Fruit fly (Drosophila melanogaster) whole organism, wandering third instar larva: ENCODE measurements around the gene CG10376.
A peak's percentile ranks its signal among the peaks of the same experiment; 100 is the strongest.

Experiments
- Abd-B ChIP-seq: fragments of >200 bp; optimal IDR thresholded peaks from 2 replicates; lab custom pipeline; 2017; ENCODE audit warnings: missing biosample characterization, missing genetic modification characterization
- CG32264 ChIP-seq: fragments of 200-800 bp; sonication (Bioruptor generic); optimal IDR thresholded peaks from 2 replicates; lab custom pipeline; 2016; ENCODE audit warnings: missing biosample characterization, missing genetic modification characterization
- CG9705 ChIP-seq: fragments of 200-800 bp; sonication (Bioruptor generic); optimal IDR thresholded peaks from 2 replicates; lab custom pipeline; 2018; ENCODE audit warnings: missing biosample characterization, mild to moderate bottlenecking, missing genetic modification characterization
- CrebA ChIP-seq: fragments of 200-800 bp; sonication (Bioruptor generic); optimal IDR thresholded peaks from 2 replicates; lab custom pipeline; 2016; ENCODE audit warnings: missing biosample characterization, mild to moderate bottlenecking, missing genetic modification characterization, borderline replicate concordance
- Dfd ChIP-seq: fragments of >200 bp; optimal IDR thresholded peaks from 2 replicates; lab custom pipeline; 2017; ENCODE audit warnings: missing biosample characterization, missing genetic modification characterization
- Dif ChIP-seq: fragments of 200-275, 200-300 bp; sonication (Bioruptor generic); optimal IDR thresholded peaks from 2 replicates; lab custom pipeline; 2018; ENCODE audit warnings: missing biosample characterization, missing genetic modification characterization; ENCODE audit not compliant: partially characterized antibody
- GATAd ChIP-seq: sonication (Bioruptor generic); optimal IDR thresholded peaks from 2 replicates; lab custom pipeline; 2016; ENCODE audit warnings: missing biosample characterization, missing genetic modification characterization
- HLH106 ChIP-seq: fragments of 200-800 bp; optimal IDR thresholded peaks from 3 replicates; lab custom pipeline; 2019; ENCODE audit warnings: missing biosample characterization, mild to moderate bottlenecking, missing genetic modification characterization, moderate library complexity
- Hnf4 ChIP-seq: fragments of 200-800 bp; sonication (Bioruptor generic); optimal IDR thresholded peaks from 2 replicates; lab custom pipeline; 2016; ENCODE audit warnings: missing biosample characterization, mild to moderate bottlenecking, missing genetic modification characterization
- Hr78 ChIP-seq: fragments of >200 bp; optimal IDR thresholded peaks from 2 replicates; lab custom pipeline; 2017; ENCODE audit warnings: missing biosample characterization, missing genetic modification characterization
- Hr83 ChIP-seq: fragments of 200-300 bp; sonication (Bioruptor generic); optimal IDR thresholded peaks from 2 replicates; lab custom pipeline; 2016; ENCODE audit warnings: missing biosample characterization, mild to moderate bottlenecking, missing genetic modification characterization, moderate library complexity; ENCODE audit not compliant: poor library complexity, severe bottlenecking
- Jra ChIP-seq: sonication (Bioruptor generic); optimal IDR thresholded peaks from 2 replicates; lab custom pipeline; 2016; ENCODE audit warnings: missing biosample characterization, missing genetic modification characterization
- Mio ChIP-seq: sonication (Bioruptor generic); optimal IDR thresholded peaks from 2 replicates; lab custom pipeline; 2016; ENCODE audit warnings: missing biosample characterization, missing genetic modification characterization
- Myc ChIP-seq: fragments of >200 bp; optimal IDR thresholded peaks from 2 replicates; lab custom pipeline; 2017
- N ChIP-seq: fragments of >200 bp; optimal IDR thresholded peaks from 2 replicates; lab custom pipeline; 2018; ENCODE audit warnings: missing biosample characterization, missing external identifiers, missing genetic modification characterization
- OdsH ChIP-seq: fragments of 200-800 bp; sonication (Bioruptor generic); optimal IDR thresholded peaks from 2 replicates; lab custom pipeline; 2016; ENCODE audit warnings: missing biosample characterization, mild to moderate bottlenecking, missing genetic modification characterization
- Rel ChIP-seq, 2 experiments: fragments of 200-800 bp; sonication (Bioruptor generic) in 1 of 2; optimal IDR thresholded peaks; 2 replicates in 1 of 2; 3 replicates in 1 of 2; lab custom pipeline; 2016 to 2019; ENCODE audit warnings: mild to moderate bottlenecking in 2 of 2, missing biosample characterization in 2 of 2, missing genetic modification characterization in 2 of 2, moderate library complexity in 1 of 2
- Sp1 ChIP-seq: fragments of 200-800 bp; sonication (Bioruptor generic); optimal IDR thresholded peaks from 3 replicates; lab custom pipeline; 2019; ENCODE audit warnings: missing biosample characterization, mild to moderate bottlenecking, missing genetic modification characterization, moderate library complexity
- Vsx2 ChIP-seq: fragments of 200-300, 225-300 bp; sonication (Bioruptor generic); optimal IDR thresholded peaks from 2 replicates; lab custom pipeline; 2018; ENCODE audit warnings: missing biosample characterization, missing genetic modification characterization; ENCODE audit not compliant: partially characterized antibody
- br ChIP-seq: fragments of 200-800 bp; sonication (Bioruptor generic); optimal IDR thresholded peaks from 2 replicates; lab custom pipeline; 2016; ENCODE audit warnings: missing biosample characterization, missing genetic modification characterization
- brk ChIP-seq: fragments of 200-800 bp; sonication (Bioruptor generic); optimal IDR thresholded peaks from 2 replicates; lab custom pipeline; 2016; ENCODE audit warnings: missing biosample characterization, mild to moderate bottlenecking, missing genetic modification characterization
- dl ChIP-seq, 2 experiments: fragments of 175-275, 200-275 bp in 1 of 2; fragments of 200-275 bp in 1 of 2; sonication (Bioruptor generic); optimal IDR thresholded peaks; lab custom pipeline; 2018; ENCODE audit warnings: mild to moderate bottlenecking in 2 of 2, missing biosample characterization in 2 of 2, missing genetic modification characterization in 2 of 2, moderate library complexity in 2 of 2; ENCODE audit not compliant: partially characterized antibody in 2 of 2, insufficient read depth in 1 of 2
- dmrt93B ChIP-seq: fragments of 200-800 bp; sonication (Bioruptor generic); optimal IDR thresholded peaks from 2 replicates; lab custom pipeline; 2018; ENCODE audit warnings: missing biosample characterization, mild to moderate bottlenecking, missing genetic modification characterization
- dsf ChIP-seq: sonication (Bioruptor generic); optimal IDR thresholded peaks from 2 replicates; lab custom pipeline; 2016; ENCODE audit warnings: missing biosample characterization, missing genetic modification characterization, borderline replicate concordance
- ey ChIP-seq: fragments of 200-800 bp; sonication (Bioruptor generic); optimal IDR thresholded peaks from 2 replicates; lab custom pipeline; 2016; ENCODE audit warnings: missing biosample characterization, missing genetic modification characterization
- foxo ChIP-seq, 2 experiments: fragments of 200-800 bp; sonication (Bioruptor generic); optimal IDR thresholded peaks; 2 replicates in 1 of 2; 3 replicates in 1 of 2; lab custom pipeline; 2016 to 2017; ENCODE audit warnings: missing biosample characterization in 2 of 2, missing genetic modification characterization in 2 of 2
- fru ChIP-seq: fragments of 200-800 bp; sonication (Bioruptor generic); optimal IDR thresholded peaks from 3 replicates; lab custom pipeline; 2016; ENCODE audit warnings: missing biosample characterization, mild to moderate bottlenecking, missing genetic modification characterization
- h ChIP-seq: fragments of 200-800 bp; sonication (Bioruptor generic); optimal IDR thresholded peaks from 3 replicates; lab custom pipeline; 2016; ENCODE audit warnings: missing biosample characterization, mild to moderate bottlenecking, missing genetic modification characterization
- jim ChIP-seq: fragments of 175-275, 200-325 bp; sonication (Bioruptor generic); optimal IDR thresholded peaks from 2 replicates; lab custom pipeline; 2016; ENCODE audit warnings: missing biosample characterization, mild to moderate bottlenecking, missing genetic modification characterization
- lola ChIP-seq: fragments of >200 bp; optimal IDR thresholded peaks from 2 replicates; lab custom pipeline; 2017; ENCODE audit warnings: missing biosample characterization, missing genetic modification characterization
- pan ChIP-seq: fragments of >200 bp; optimal IDR thresholded peaks from 2 replicates; lab custom pipeline; 2017
- psq ChIP-seq: fragments of 200-800 bp; sonication (Bioruptor generic); optimal IDR thresholded peaks from 3 replicates; lab custom pipeline; 2017; ENCODE audit warnings: missing biosample characterization, mild to moderate bottlenecking, missing genetic modification characterization, moderate library complexity
- rgr ChIP-seq: fragments of 200-800 bp; sonication (Bioruptor generic); optimal IDR thresholded peaks from 3 replicates; lab custom pipeline; 2016; ENCODE audit warnings: missing biosample characterization, mild to moderate bottlenecking, missing genetic modification characterization
- sage ChIP-seq: fragments of 200-800 bp; sonication (Bioruptor generic); optimal IDR thresholded peaks from 2 replicates; lab custom pipeline; 2016; ENCODE audit warnings: missing biosample characterization, mild to moderate bottlenecking, missing genetic modification characterization
- sv ChIP-seq: fragments of 200-800 bp; sonication (Bioruptor generic); optimal IDR thresholded peaks from 3 replicates; lab custom pipeline; 2016; ENCODE audit warnings: missing biosample characterization, missing genetic modification characterization
- tai ChIP-seq: sonication (Bioruptor generic); optimal IDR thresholded peaks from 2 replicates; lab custom pipeline; 2016; ENCODE audit warnings: missing biosample characterization, missing genetic modification characterization
- usp ChIP-seq: fragments of >200 bp; optimal IDR thresholded peaks from 2 replicates; lab custom pipeline; 2017; ENCODE audit warnings: missing biosample characterization, missing genetic modification characterization
- woc ChIP-seq: sonication (Bioruptor generic); optimal IDR thresholded peaks from 2 replicates; lab custom pipeline; 2016; ENCODE audit warnings: missing biosample characterization, mild to moderate bottlenecking, missing genetic modification characterization

The CG10376 gene

dm6 chr2L:18705617-18706046, 2.7 kb upstream of the CG10376 start, which contains the start of gene Jwa:
Gene Jwa (minus strand): TSS chr2L:18705703.
- peak; percentile 85 to 98 for TF ChIP-seq foxo (GFP tag; optimal IDR thresholded peaks at IDR 0.05; lab: Kevin White, UChicago)
- TF ChIP-seq Hnf4, result peak; percentile 98
- TF ChIP-seq usp (GFP tag; lab: Kevin White, UChicago), result no peak
- TF ChIP-seq Rel (GFP tag; optimal IDR thresholded peaks at IDR 0.05; lab: Kevin White, UChicago), result no peak
- TF ChIP-seq Rel (tag; optimal IDR thresholded peaks at IDR 0.05; lab: Kevin White, UChicago), result peak; percentile 70
- TF ChIP-seq sv, result peak; percentile 89
- TF ChIP-seq HLH106 (tag; lab: Kevin White, UChicago), result peak; percentile 84
- TF ChIP-seq pan (lab: Kevin White, UChicago), result no peak
- TF ChIP-seq rgr, result peak; percentile 98
- no peak for TF ChIP-seq dl (GFP tag; optimal IDR thresholded peaks at IDR 0.05; lab: Kevin White, UChicago; ENCODE audit: insufficient read depth in 1 of 2, partially characterized antibody in 2 of 2)
- TF ChIP-seq br (GFP tag; lab: Kevin White, UChicago), result peak; percentile 96
- no peak for TF ChIP-seq tai
- peak; percentile 94 for TF ChIP-seq dsf (GFP tag; lab: Kevin White, UChicago)
- TF ChIP-seq jim (GFP tag; lab: Kevin White, UChicago), result peak; percentile 27
- no peak for TF ChIP-seq Dfd (GFP tag; lab: Kevin White, UChicago)
- TF ChIP-seq lola (GFP tag; lab: Kevin White, UChicago), result no peak
- TF ChIP-seq sage (GFP tag; lab: Kevin White, UChicago), result peak; percentile 57
- no peak for TF ChIP-seq Dif (GFP tag; lab: Kevin White, UChicago)
- peak; percentile 92 for TF ChIP-seq fru (GFP tag; lab: Kevin White, UChicago)
- TF ChIP-seq Hr83 (GFP tag; lab: Kevin White, UChicago), result peak; percentile 37
- peak; percentile 88 for TF ChIP-seq woc (GFP tag; lab: Kevin White, UChicago)
- peak; percentile 65 for TF ChIP-seq CG32264
- no peak for TF ChIP-seq CrebA (GFP tag; lab: Kevin White, UChicago)
- no peak for TF ChIP-seq N (GFP tag; lab: Kevin White, UChicago)
- no peak for TF ChIP-seq GATAd (GFP tag; lab: Kevin White, UChicago)
- peak; percentile 68 for TF ChIP-seq dmrt93B (GFP tag; lab: Kevin White, UChicago)
- peak; percentile 97 for TF ChIP-seq Jra (GFP tag; lab: Kevin White, UChicago)
- no peak for TF ChIP-seq Myc (lab: Kevin White, UChicago)
- no peak for TF ChIP-seq brk
- TF ChIP-seq h (GFP tag; lab: Kevin White, UChicago), result peak; percentile 90
- TF ChIP-seq Abd-B (GFP tag; lab: Kevin White, UChicago), result no peak
- TF ChIP-seq Mio, result peak; percentile 78
- no peak for TF ChIP-seq Vsx2 (GFP tag; lab: Kevin White, UChicago)
- TF ChIP-seq Sp1, result peak; percentile 93
- peak; percentile 74 for TF ChIP-seq CG9705 (GFP tag; lab: Kevin White, UChicago)
- peak; percentile 88 for TF ChIP-seq psq (GFP tag; lab: Kevin White, UChicago)
- peak; percentile 91 for TF ChIP-seq ey (GFP tag; lab: Kevin White, UChicago)
- TF ChIP-seq OdsH (GFP tag; lab: Kevin White, UChicago), result peak; percentile 90
- no peak for TF ChIP-seq Hr78 (GFP tag; lab: Kevin White, UChicago)

DNA sequence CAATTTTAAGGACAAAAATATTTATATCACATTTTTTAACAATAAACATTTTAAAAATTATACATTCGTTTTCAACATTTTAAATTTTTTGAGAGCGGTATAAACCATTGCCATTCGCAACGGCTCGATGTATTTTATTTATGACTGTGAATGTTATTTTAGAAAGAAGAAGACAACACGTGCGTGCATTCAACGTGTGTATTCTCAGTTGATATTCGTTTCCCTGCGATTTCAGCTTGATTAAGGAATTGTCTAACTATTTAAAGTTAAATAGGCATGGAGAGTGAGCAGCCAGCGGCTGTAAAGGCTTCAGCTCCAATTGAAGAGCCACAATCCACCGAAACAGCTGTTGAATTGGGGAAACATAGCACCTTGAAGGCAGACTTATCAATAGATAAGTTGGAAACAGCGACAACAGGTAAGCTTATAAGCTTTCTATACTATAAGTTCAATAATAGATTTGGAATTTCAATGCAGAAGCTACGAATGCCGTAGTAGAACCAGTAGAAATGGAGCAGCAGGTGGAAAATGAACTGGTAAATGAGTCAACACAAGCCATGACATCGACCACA, 4.3 kb downstream of the CG10376 start, which contains the start of gene CG10341:
TSS of gene CG10341 (plus strand) at position 156 of the 572 bp plus-strand sequence.
- no peak for TF ChIP-seq Abd-B (GFP tag; lab: Kevin White, UChicago)
- TF ChIP-seq Mio, result no peak
- no peak for TF ChIP-seq Hr78 (GFP tag; lab: Kevin White, UChicago)
- TF ChIP-seq HLH106 (tag; lab: Kevin White, UChicago), result no peak
- TF ChIP-seq Myc (lab: Kevin White, UChicago), result peak; percentile 36
- no peak for TF ChIP-seq N (GFP tag; lab: Kevin White, UChicago)
- no peak for TF ChIP-seq Jra (GFP tag; lab: Kevin White, UChicago)
- no peak for TF ChIP-seq Dfd (GFP tag; lab: Kevin White, UChicago)
- TF ChIP-seq psq (GFP tag; lab: Kevin White, UChicago), result no peak
- TF ChIP-seq Vsx2 (GFP tag; lab: Kevin White, UChicago), result no peak
- no peak for TF ChIP-seq Dif (GFP tag; lab: Kevin White, UChicago)
- TF ChIP-seq sage (GFP tag; lab: Kevin White, UChicago), result peak; percentile 3
- no peak for TF ChIP-seq dl (GFP tag; optimal IDR thresholded peaks at IDR 0.05; lab: Kevin White, UChicago; ENCODE audit: insufficient read depth in 1 of 2, partially characterized antibody in 2 of 2)
- TF ChIP-seq woc (GFP tag; lab: Kevin White, UChicago), result no peak
- peak; percentile 3 for TF ChIP-seq h (GFP tag; lab: Kevin White, UChicago)
